Fruit fly (Drosophila melanogaster): ENCODE data around the gene Sec61alpha.

Gene Sec61alpha

dm6 chr2L:6463392-6463791 is 17.0 kb downstream of the Sec61alpha start (continued):
- TF ChIP-seq Sox102F (GFP tag; optimal IDR thresholded peaks at IDR 0.05): no peak
- TF ChIP-seq CG8319 (GFP tag; optimal IDR thresholded peaks at IDR 0.05): no peak
- TF ChIP-seq CG11762 (GFP tag; optimal IDR thresholded peaks at IDR 0.05; ENCODE audit: insufficient read depth): no peak
- no peak for TF ChIP-seq CG6792 (GFP tag; optimal IDR thresholded peaks at IDR 0.05)
- TF ChIP-seq CG10631 (GFP tag; optimal IDR thresholded peaks at IDR 0.05): no peak
- TF ChIP-seq CG1621 (tag; optimal IDR thresholded peaks at IDR 0.05): peak; percentile 31
- TF ChIP-seq salr (GFP tag; optimal IDR thresholded peaks at IDR 0.05): no peak
- TF ChIP-seq esn (GFP tag; optimal IDR thresholded peaks at IDR 0.05): no peak
- no peak for TF ChIP-seq Sox14 (GFP tag; optimal IDR thresholded peaks at IDR 0.05)
- TF ChIP-seq spab (GFP tag; optimal IDR thresholded peaks at IDR 0.05): no peak
- TF ChIP-seq Eip78C (GFP tag): peak; percentile 54
- no peak for TF ChIP-seq net (GFP tag; optimal IDR thresholded peaks at IDR 0.05)

dm6 chr2L:6462259-6462658 is 18.1 kb downstream of the Sec61alpha start:
- TF ChIP-seq fkh (GFP tag; optimal IDR thresholded peaks at IDR 0.05) (peak; percentile 79), CG6792 (GFP tag; optimal IDR thresholded peaks at IDR 0.05) (no peak), pdm3 (GFP tag; optimal IDR thresholded peaks at IDR 0.05) (no peak)

- TF ChIP-seq CG8319 (GFP tag; optimal IDR thresholded peaks at IDR 0.05) (no peak), CG32006 (GFP tag; optimal IDR thresholded peaks at IDR 0.05) (no peak), Met (GFP tag; optimal IDR thresholded peaks at IDR 0.05) (peak; percentile 9), cyc (GFP tag; optimal IDR thresholded peaks at IDR 0.05) (no peak), Gug (GFP tag; IDR thresholded peaks at IDR 0.05) (no peak), CG15336 (GFP tag; IDR thresholded peaks at IDR 0.05) (no peak), Eip93F (GFP tag; optimal IDR thresholded peaks at IDR 0.05) (no peak), OdsH (GFP tag; optimal IDR thresholded peaks at IDR 0.05) (no peak), svp (GFP tag) (peak; percentile 59), esn (GFP tag; optimal IDR thresholded peaks at IDR 0.05) (peak; percentile 14), CG10631 (GFP tag; optimal IDR thresholded peaks at IDR 0.05) (no peak), CG6792 (GFP tag; optimal IDR thresholded peaks at IDR 0.05) (no peak), Sox14 (GFP tag; optimal IDR thresholded peaks at IDR 0.05) (no peak), CG6808 (GFP tag; optimal IDR thresholded peaks at IDR 0.05) (no peak), acj6 (GFP tag; optimal IDR thresholded peaks at IDR 0.05) (no peak), Ets21C (GFP tag; optimal IDR thresholded peaks at IDR 0.05) (no peak), CG11294 (GFP tag; IDR thresholded peaks at IDR 0.05) (no peak), salr (GFP tag; optimal IDR thresholded peaks at IDR 0.05) (no peak), CG3919 (GFP tag; optimal IDR thresholded peaks at IDR 0.05) (peak; percentile 2), ss (GFP tag; optimal IDR thresholded peaks at IDR 0.05) (no peak), fd59A (GFP tag; optimal IDR thresholded peaks at IDR 0.05) (no peak), vri (GFP tag; optimal IDR thresholded peaks at IDR 0.05) (peak; percentile 38), spab (GFP tag; optimal IDR thresholded peaks at IDR 0.05) (no peak), CG8632 (GFP tag; optimal IDR thresholded peaks at IDR 0.05) (no peak), Eip78C (GFP tag) (peak; percentile 68), CG1621 (tag; optimal IDR thresholded peaks at IDR 0.05) (no peak), Sox102F (GFP tag; optimal IDR thresholded peaks at IDR 0.05) (no peak), Ets96B (tag; optimal IDR thresholded peaks at IDR 0.05) (no peak), fkh (GFP tag; optimal IDR thresholded peaks at IDR 0.05) (peak; percentile 70)
Measured at dm6 chr2L:6461497-6461896, 18.9 kb downstream of the Sec61alpha start.

- TF ChIP-seq svp (GFP tag) (peak; percentile 97), Sox14 (GFP tag; optimal IDR thresholded peaks at IDR 0.05) (peak; percentile 24), pdm3 (GFP tag; optimal IDR thresholded peaks at IDR 0.05) (no peak)
Measured at dm6 chr2L:6457583-6457982, 22.8 kb downstream of the Sec61alpha start.

dm6 chr2L:6455955-6456599 is 24.3 kb downstream of the Sec61alpha start, which contains the start of gene frj:
Gene frj (plus strand): TSS chr2L:6456052.
- TF ChIP-seq CG11294 (GFP tag; IDR thresholded peaks at IDR 0.05) (no peak; the same call in 1 of the 2 replicates), CG3032 (tag; optimal IDR thresholded peaks at IDR 0.05) (peak; percentile 58), Hr39 (GFP tag; optimal IDR thresholded peaks at IDR 0.05) (peak; percentile 67), Lpt (GFP tag; optimal IDR thresholded peaks at IDR 0.05) (no peak), CG11762 (GFP tag; optimal IDR thresholded peaks at IDR 0.05; ENCODE audit: insufficient read depth) (peak; percentile 36), CG6792 (GFP tag; optimal IDR thresholded peaks at IDR 0.05) (peak; percentile 7), CG10669 (GFP tag; optimal IDR thresholded peaks at IDR 0.05) (peak; percentile 36), Hr4 (GFP tag; optimal IDR thresholded peaks at IDR 0.05) (peak; percentile 63), spab (GFP tag; optimal IDR thresholded peaks at IDR 0.05) (no peak), CG4318 (GFP tag; optimal IDR thresholded peaks at IDR 0.05) (no peak), Sox15 (GFP tag; optimal IDR thresholded peaks at IDR 0.05) (peak; percentile 64), eg (GFP tag; IDR thresholded peaks at IDR 0.05) (no peak), CG3919 (GFP tag; optimal IDR thresholded peaks at IDR 0.05) (peak; percentile 53), Eip78C (GFP tag) (peak; percentile 85), CG11902 (GFP tag; optimal IDR thresholded peaks at IDR 0.05) (peak; percentile 65), Eip93F (GFP tag; optimal IDR thresholded peaks at IDR 0.05) (no peak), Hr38 (GFP tag; optimal IDR thresholded peaks at IDR 0.05) (no peak)
